Fruit fly (Drosophila melanogaster) whole organism, adult: ENCODE results near the gene CG16957.

Source experiments
- CG11617 ChIP-seq: fragments of 200-800 bp; sonication (Bioruptor generic); optimal IDR thresholded peaks from 2 replicates; lab custom pipeline; 2017; ENCODE audit warnings: mild to moderate bottlenecking, missing biosample characterization, missing genetic modification reagents, missing genetic modification characterization
- CG12768 ChIP-seq: fragments of 200-800 bp; sonication (Bioruptor generic); optimal IDR thresholded peaks from 2 replicates; lab custom pipeline; 2017; ENCODE audit warnings: missing biosample characterization, missing genetic modification characterization, mild to moderate bottlenecking, moderate library complexity, missing genetic modification reagents
- CG14711 ChIP-seq: fragments of 200-800 bp; sonication (Bioruptor generic); optimal IDR thresholded peaks from 2 replicates; lab custom pipeline; 2018; ENCODE audit warnings: missing biosample characterization, mild to moderate bottlenecking, missing genetic modification characterization, moderate library complexity
- CG1620 ChIP-seq: fragments of 200-800 bp; sonication (Bioruptor generic); optimal IDR thresholded peaks from 2 replicates; lab custom pipeline; 2016; ENCODE audit warnings: missing biosample characterization, missing genetic modification characterization
- CG33017 ChIP-seq: fragments of 200-800 bp; sonication (Bioruptor generic); optimal IDR thresholded peaks from 2 replicates; lab custom pipeline; 2018; ENCODE audit warnings: missing biosample characterization, mild to moderate bottlenecking, missing genetic modification characterization, moderate library complexity
- CG5204 ChIP-seq: fragments of 200-800 bp; sonication (Bioruptor generic); optimal IDR thresholded peaks from 2 replicates; lab custom pipeline; 2016; ENCODE audit warnings: missing biosample characterization, missing genetic modification characterization
- CG7045 ChIP-seq: fragments of 200-800 bp; sonication (Bioruptor generic); optimal IDR thresholded peaks from 2 replicates; lab custom pipeline; 2017; ENCODE audit warnings: missing biosample characterization, mild to moderate bottlenecking, missing genetic modification characterization
- CG7101 ChIP-seq: fragments of 200-800 bp; sonication (Bioruptor generic); optimal IDR thresholded peaks from 2 replicates; lab custom pipeline; 2018; ENCODE audit warnings: missing biosample characterization, mild to moderate bottlenecking, missing genetic modification characterization, moderate library complexity
- Clk ChIP-seq: fragments of 200-800 bp; sonication (Bioruptor generic); optimal IDR thresholded peaks from 2 replicates; lab custom pipeline; 2017; ENCODE audit warnings: missing biosample characterization, missing genetic modification characterization
- Crg-1 ChIP-seq: fragments of 200-800 bp; sonication (Bioruptor generic); optimal IDR thresholded peaks from 2 replicates; lab custom pipeline; 2016; ENCODE audit warnings: missing biosample characterization, missing genetic modification characterization
- Hr96 ChIP-seq: fragments of 200-800 bp; sonication (Bioruptor generic); optimal IDR thresholded peaks from 2 replicates; lab custom pipeline; 2016; ENCODE audit warnings: missing biosample characterization, missing genetic modification characterization
- Mnt ChIP-seq: fragments of 200-800 bp; sonication (Bioruptor generic); optimal IDR thresholded peaks from 2 replicates; lab custom pipeline; 2016; ENCODE audit warnings: missing biosample characterization, mild to moderate bottlenecking, missing genetic modification characterization
- bab1 ChIP-seq: fragments of 200-800 bp; sonication (Bioruptor generic); optimal IDR thresholded peaks from 3 replicates; lab custom pipeline; 2019; ENCODE audit warnings: missing biosample characterization, mild to moderate bottlenecking, missing genetic modification characterization, moderate library complexity
- cic ChIP-seq: fragments of 200-800 bp; sonication (Bioruptor generic); optimal IDR thresholded peaks from 2 replicates; lab custom pipeline; 2017; ENCODE audit warnings: missing biosample characterization, mild to moderate bottlenecking, missing genetic modification characterization, moderate library complexity
- cnc ChIP-seq, 2 experiments: fragments of >200 bp; optimal IDR thresholded peaks; 2 replicates each; lab custom pipeline; 2017
- kay ChIP-seq: fragments of 200-800 bp; sonication (Bioruptor generic); peaks from one replicate; lab custom pipeline; 2016; ENCODE audit warnings: missing biosample characterization, missing genetic modification characterization, borderline replicate concordance
- ovo ChIP-seq: fragments of 200-800 bp; sonication (Bioruptor generic); optimal IDR thresholded peaks from 2 replicates; lab custom pipeline; 2016; ENCODE audit warnings: missing biosample characterization, missing genetic modification characterization
- pad ChIP-seq: fragments of 200-800 bp; sonication (Bioruptor generic); optimal IDR thresholded peaks from 3 replicates; lab custom pipeline; 2017; ENCODE audit warnings: missing biosample characterization, missing genetic modification characterization, mild to moderate bottlenecking, moderate library complexity, missing genetic modification reagents
- tj ChIP-seq: fragments of 200-800 bp; sonication (Bioruptor generic); optimal IDR thresholded peaks from 3 replicates; lab custom pipeline; 2017; ENCODE audit warnings: missing biosample characterization, mild to moderate bottlenecking, missing genetic modification characterization, moderate library complexity
- toe ChIP-seq: fragments of 200-800 bp; sonication (Bioruptor generic); optimal IDR thresholded peaks from 2 replicates; lab custom pipeline; 2016; ENCODE audit warnings: missing biosample characterization, missing genetic modification characterization

CG16957 gene

dm6 chr2L:13396084-13396483 lies at the start of gene CG16957:
Gene CG16957, minus strand, starts transcription at chr2L:13396184.
- no peak for TF ChIP-seq Hr96 (GFP tag; lab: Kevin White, UChicago)
- TF ChIP-seq CG7101 (tag; lab: Kevin White, UChicago): no peak
- no peak for TF ChIP-seq CG33017 (tag; lab: Kevin White, UChicago)
- no peak for TF ChIP-seq cnc (optimal IDR thresholded peaks at IDR 0.05; lab: Kevin White, UChicago)
- no peak for TF ChIP-seq toe (GFP tag; lab: Kevin White, UChicago)
- TF ChIP-seq CG5204 (GFP tag; lab: Kevin White, UChicago): no peak
- no peak for TF ChIP-seq CG1620 (GFP tag; lab: Kevin White, UChicago)
- TF ChIP-seq pad (GFP tag; lab: Kevin White, UChicago): no peak
- TF ChIP-seq kay (GFP tag; lab: Kevin White, UChicago): no peak
- no peak for TF ChIP-seq tj (GFP tag; lab: Kevin White, UChicago)
- TF ChIP-seq cic (GFP tag; lab: Kevin White, UChicago): no peak
- no peak for TF ChIP-seq CG7045 (GFP tag; lab: Kevin White, UChicago)
- TF ChIP-seq CG11617 (GFP tag; lab: Kevin White, UChicago): no peak

- TF ChIP-seq CG1620 (GFP tag; lab: Kevin White, UChicago) (peak; percentile 44), Clk (GFP tag; lab: Kevin White, UChicago) (peak; percentile 2), cnc (optimal IDR thresholded peaks at IDR 0.05; lab: Kevin White, UChicago) (no peak), CG11617 (GFP tag; lab: Kevin White, UChicago) (no peak), Crg-1 (GFP tag; lab: Kevin White, UChicago) (no peak), cic (GFP tag; lab: Kevin White, UChicago) (no peak), CG12768 (GFP tag; lab: Kevin White, UChicago) (peak; percentile 42), pad (GFP tag; lab: Kevin White, UChicago) (peak; percentile 41), CG5204 (GFP tag; lab: Kevin White, UChicago) (no peak), CG14711 (peak; percentile 32), CG33017 (tag; lab: Kevin White, UChicago) (no peak), toe (GFP tag; lab: Kevin White, UChicago) (no peak), Mnt (GFP tag; lab: Kevin White, UChicago) (no peak), tj (GFP tag; lab: Kevin White, UChicago) (no peak), Hr96 (GFP tag; lab: Kevin White, UChicago) (peak; percentile 14), ovo (peak; percentile 59), CG7101 (tag; lab: Kevin White, UChicago) (peak; percentile 17), CG7045 (GFP tag; lab: Kevin White, UChicago) (peak; percentile 16), kay (GFP tag; lab: Kevin White, UChicago) (no peak), bab1 (GFP tag; lab: Kevin White, UChicago) (peak; percentile 29)
These were observed 49.4 kb upstream of the CG16957 start, which contains the start of gene Hacd2 for dm6 chr2L:13445249-13445846. Gene Hacd2, minus strand, starts transcription at chr2L:13445651.

- no peak for TF ChIP-seq Clk (GFP tag; lab: Kevin White, UChicago)
- TF ChIP-seq CG11617 (GFP tag; lab: Kevin White, UChicago): no peak
- TF ChIP-seq CG5204 (GFP tag; lab: Kevin White, UChicago): no peak
- peak; percentile 25 for TF ChIP-seq cic (GFP tag; lab: Kevin White, UChicago)
- TF ChIP-seq CG12768 (GFP tag; lab: Kevin White, UChicago): no peak
- TF ChIP-seq CG7101 (tag; lab: Kevin White, UChicago): no peak
- no peak for TF ChIP-seq ovo
- no peak for TF ChIP-seq bab1 (GFP tag; lab: Kevin White, UChicago)
- TF ChIP-seq Hr96 (GFP tag; lab: Kevin White, UChicago): no peak
- no peak for TF ChIP-seq CG14711
- TF ChIP-seq CG7045 (GFP tag; lab: Kevin White, UChicago): no peak
- TF ChIP-seq toe (GFP tag; lab: Kevin White, UChicago): no peak
- no peak for TF ChIP-seq Crg-1 (GFP tag; lab: Kevin White, UChicago)
- TF ChIP-seq tj (GFP tag; lab: Kevin White, UChicago): no peak
- peak; percentile 30 for TF ChIP-seq Mnt (GFP tag; lab: Kevin White, UChicago)
- TF ChIP-seq CG33017 (tag; lab: Kevin White, UChicago): no peak
- no peak for TF ChIP-seq cnc (optimal IDR thresholded peaks at IDR 0.05; lab: Kevin White, UChicago)
- TF ChIP-seq CG1620 (GFP tag; lab: Kevin White, UChicago): no peak
- no peak for TF ChIP-seq pad (GFP tag; lab: Kevin White, UChicago)
- TF ChIP-seq kay (GFP tag; lab: Kevin White, UChicago): peak; percentile 83
These were observed 40.8 kb upstream of the CG16957 start for dm6 chr2L:13436791-13437190.

- no peak for TF ChIP-seq CG33017 (tag; lab: Kevin White, UChicago)
- TF ChIP-seq kay (GFP tag; lab: Kevin White, UChicago): peak; percentile 80
These were observed 39.0 kb upstream of the CG16957 start, which contains the start of gene Tehao for dm6 chr2L:13434795-13435634. Gene Tehao, plus strand, starts transcription at chr2L:13435622.

dm6 chr2L:13430919-13431502 lies 35.0 kb upstream of the CG16957 start:
- TF ChIP-seq bab1 (GFP tag; lab: Kevin White, UChicago) (no peak), cic (GFP tag; lab: Kevin White, UChicago) (no peak), CG33017 (tag; lab: Kevin White, UChicago) (no peak), Mnt (GFP tag; lab: Kevin White, UChicago) (no peak), Clk (GFP tag; lab: Kevin White, UChicago) (no peak), CG5204 (GFP tag; lab: Kevin White, UChicago) (no peak)
